Fruit fly (Drosophila melanogaster) whole organism, embryonic: Measurements from ENCODE around the gene Fas1.

ENCODE experiments used
- Antp ChIP-seq: fragments of 200-800 bp; sonication (Bioruptor generic); optimal IDR thresholded peaks from 3 replicates; lab custom pipeline; 2016; ENCODE audit warnings: missing biosample characterization, missing genetic modification characterization
- BEAF-32 ChIP-seq: fragments of 200-800 bp; sonication (Bioruptor generic); optimal IDR thresholded peaks from 3 replicates; lab custom pipeline; 2017; ENCODE audit warnings: missing biosample characterization, missing genetic modification characterization, mild to moderate bottlenecking, moderate library complexity, missing genetic modification reagents
- CG10543 ChIP-seq: fragments of 200-800 bp; sonication (Bioruptor generic); optimal IDR thresholded peaks from 3 replicates; lab custom pipeline; 2017; ENCODE audit warnings: missing biosample characterization, mild to moderate bottlenecking, missing genetic modification characterization, moderate library complexity
- CG11456 ChIP-seq: fragments of 200-800 bp; sonication (Bioruptor generic); IDR thresholded peaks from 3 replicates; pipeline ENCODE4 v1.3.6; 2022; ENCODE audit warnings: missing biosample characterization, missing genetic modification characterization
- CG11695 ChIP-seq: fragments of 200-800 bp; sonication (Bioruptor generic); IDR thresholded peaks from 3 replicates; pipeline ENCODE4 v1.3.6; 2022; ENCODE audit warnings: missing biosample characterization, missing genetic modification characterization
- CG12391 ChIP-seq: fragments of 200-800 bp; sonication (Bioruptor generic); optimal IDR thresholded peaks from 3 replicates; lab custom pipeline; 2018; ENCODE audit warnings: missing biosample characterization, mild to moderate bottlenecking, missing genetic modification characterization, moderate library complexity
- CG14014 ChIP-seq: fragments of 200-800 bp; sonication (Bioruptor generic); IDR thresholded peaks from 2 replicates; pipeline ENCODE4 v1.3.6; 2022; ENCODE audit warnings: missing biosample characterization, missing genetic modification characterization
- CG14860 ChIP-seq: fragments of 200-800 bp; sonication (Bioruptor generic); IDR thresholded peaks from 3 replicates; pipeline ENCODE4 v1.3.6; 2022; ENCODE audit warnings: missing biosample characterization, missing genetic modification characterization; ENCODE audit not compliant: partially characterized antibody
- CG14965 ChIP-seq: fragments of 200-800 bp; sonication (Bioruptor generic); optimal IDR thresholded peaks from 2 replicates; lab custom pipeline; 2016; ENCODE audit warnings: missing biosample characterization, missing genetic modification characterization, borderline replicate concordance
- CG1529 ChIP-seq: fragments of 200-800 bp; sonication (Bioruptor generic); optimal IDR thresholded peaks from 3 replicates; lab custom pipeline; 2018; ENCODE audit warnings: missing biosample characterization, missing genetic modification characterization
- CG1603 ChIP-seq: fragments of 200-800 bp; sonication (Bioruptor generic); optimal IDR thresholded peaks from 2 replicates; lab custom pipeline; 2019; ENCODE audit warnings: missing biosample characterization, mild to moderate bottlenecking, missing genetic modification characterization, moderate library complexity
- CG1647 ChIP-seq: fragments of 200-800 bp; sonication (Bioruptor generic); optimal IDR thresholded peaks from 3 replicates; lab custom pipeline; 2016; ENCODE audit warnings: missing biosample characterization, missing genetic modification characterization
- CG17328 ChIP-seq: fragments of 200-800 bp; sonication (Bioruptor generic); IDR thresholded peaks from 2 replicates; pipeline ENCODE4 v1.3.6; 2022; ENCODE audit warnings: missing biosample characterization, missing genetic modification characterization
- CG17361 ChIP-seq: fragments of 200-800 bp; sonication (Bioruptor generic); IDR thresholded peaks from 3 replicates; pipeline ENCODE4 v1.3.6; 2022; ENCODE audit warnings: missing biosample characterization, missing genetic modification characterization
- CG17829 ChIP-seq: fragments of 200-800 bp; optimal IDR thresholded peaks from 2 replicates; lab custom pipeline; 2019; ENCODE audit warnings: missing biosample characterization, mild to moderate bottlenecking, missing genetic modification characterization, moderate library complexity
- CG2202 ChIP-seq: fragments of 200-800 bp; sonication (Bioruptor generic); optimal IDR thresholded peaks from 2 replicates; lab custom pipeline; 2018; ENCODE audit warnings: missing biosample characterization, mild to moderate bottlenecking, missing genetic modification characterization
- CG2712 ChIP-seq: fragments of 200-800 bp; optimal IDR thresholded peaks from 3 replicates; lab custom pipeline; 2019; ENCODE audit warnings: missing biosample characterization, mild to moderate bottlenecking, missing genetic modification characterization, moderate library complexity
- CG2889 ChIP-seq: fragments of 200-800 bp; sonication (Bioruptor generic); IDR thresholded peaks from 3 replicates; pipeline ENCODE4 v1.3.6; 2022; ENCODE audit warnings: missing biosample characterization, missing genetic modification characterization
- CG30403 ChIP-seq: fragments of 200-800 bp; sonication (Bioruptor generic); optimal IDR thresholded peaks from 3 replicates; lab custom pipeline; 2016; ENCODE audit warnings: missing biosample characterization, missing genetic modification characterization
- CG32772 ChIP-seq: fragments of 200-800 bp; sonication (Bioruptor generic); IDR thresholded peaks from 2 replicates; pipeline ENCODE4 v1.3.6; 2022; ENCODE audit warnings: missing biosample characterization, missing genetic modification characterization
- CG3407 ChIP-seq: fragments of 200-800 bp; sonication (Bioruptor generic); optimal IDR thresholded peaks from 2 replicates; lab custom pipeline; 2018; ENCODE audit warnings: missing biosample characterization, mild to moderate bottlenecking, missing genetic modification characterization
- CG4404 ChIP-seq: fragments of 200-800 bp; sonication (Bioruptor generic); IDR thresholded peaks from 2 replicates; pipeline ENCODE4 v1.3.6; 2022; ENCODE audit warnings: missing biosample characterization, missing genetic modification characterization
- CG4424 ChIP-seq: fragments of 200-800 bp; sonication (Bioruptor generic); optimal IDR thresholded peaks from 3 replicates; lab custom pipeline; 2016; ENCODE audit warnings: missing biosample characterization, missing genetic modification characterization
- CG5953 ChIP-seq: fragments of 200-800 bp; sonication (Bioruptor generic); IDR thresholded peaks from 2 replicates; pipeline ENCODE4 v1.3.6; 2022; ENCODE audit warnings: missing biosample characterization, missing genetic modification characterization
- CG6813 ChIP-seq: fragments of 200-800 bp; sonication (Bioruptor generic); optimal IDR thresholded peaks from 2 replicates; lab custom pipeline; 2017; ENCODE audit warnings: missing biosample characterization, missing genetic modification characterization, mild to moderate bottlenecking, moderate library complexity, missing genetic modification reagents
- CG7786 ChIP-seq: fragments of 200-800 bp; sonication (Bioruptor generic); optimal IDR thresholded peaks from 2 replicates; lab custom pipeline; 2016; ENCODE audit warnings: missing biosample characterization, missing genetic modification characterization
- CG8765 ChIP-seq: fragments of 200-800 bp; sonication (Bioruptor generic); IDR thresholded peaks from 2 replicates; pipeline ENCODE4 v1.3.6; 2022; ENCODE audit warnings: missing biosample characterization, missing genetic modification characterization
- Deaf1 ChIP-seq: fragments of 200-800 bp; optimal IDR thresholded peaks from 3 replicates; lab custom pipeline; 2019; ENCODE audit warnings: missing biosample characterization, mild to moderate bottlenecking, missing genetic modification characterization, moderate library complexity
- E2f2 ChIP-seq: fragments of 200-800 bp; sonication (Bioruptor generic); IDR thresholded peaks from 2 replicates; pipeline ENCODE4 v1.3.6; 2022; ENCODE audit warnings: missing biosample characterization, missing genetic modification characterization
- HLH3B ChIP-seq: fragments of 200-800 bp; sonication (Bioruptor generic); IDR thresholded peaks from 2 replicates; pipeline ENCODE4 v1.3.6; 2022; ENCODE audit warnings: missing biosample characterization, missing genetic modification characterization
- Hsf ChIP-seq: fragments of 200-800 bp; sonication (Bioruptor generic); optimal IDR thresholded peaks from 3 replicates; lab custom pipeline; 2016; ENCODE audit warnings: missing biosample characterization, missing genetic modification characterization
- Jarid2 ChIP-seq: fragments of 200-800 bp; sonication (Bioruptor generic); optimal IDR thresholded peaks from 3 replicates; lab custom pipeline; 2017; ENCODE audit warnings: mild to moderate bottlenecking, missing biosample characterization, missing genetic modification reagents, missing genetic modification characterization
- NFAT ChIP-seq: fragments of 200-800 bp; sonication (Bioruptor generic); IDR thresholded peaks from 2 replicates; pipeline ENCODE4 v1.3.6; 2022; ENCODE audit warnings: missing biosample characterization, missing genetic modification characterization
- Oli ChIP-seq: fragments of 200-800 bp; sonication (Bioruptor generic); optimal IDR thresholded peaks from 2 replicates; lab custom pipeline; 2018; ENCODE audit warnings: missing biosample characterization, mild to moderate bottlenecking, missing genetic modification characterization, moderate library complexity
- Ptx1 ChIP-seq: fragments of 200-800 bp; sonication (Bioruptor generic); IDR thresholded peaks from 2 replicates; pipeline ENCODE4 v1.3.6; 2022; ENCODE audit warnings: missing biosample characterization, missing genetic modification characterization
- Ssrp ChIP-seq: fragments of 200-800 bp; sonication (Bioruptor generic); optimal IDR thresholded peaks from 2 replicates; lab custom pipeline; 2018; ENCODE audit warnings: missing biosample characterization, mild to moderate bottlenecking, missing genetic modification characterization, moderate library complexity
- YL-1 ChIP-seq: fragments of 200-800 bp; sonication (Bioruptor generic); optimal IDR thresholded peaks from 3 replicates; lab custom pipeline; 2017; ENCODE audit warnings: missing biosample characterization, mild to moderate bottlenecking, missing genetic modification characterization
- ara ChIP-seq: fragments of 200-800 bp; sonication (Bioruptor generic); IDR thresholded peaks from 2 replicates; pipeline ENCODE4 v1.3.6; 2022; ENCODE audit warnings: missing biosample characterization, missing genetic modification characterization
- az2 ChIP-seq: fragments of 200-800 bp; sonication (Bioruptor generic); optimal IDR thresholded peaks from 3 replicates; lab custom pipeline; 2016; ENCODE audit warnings: missing biosample characterization, missing genetic modification characterization
- danr ChIP-seq: fragments of 200-800 bp; sonication (Bioruptor generic); IDR thresholded peaks from 2 replicates; pipeline ENCODE4 v1.3.6; 2022; ENCODE audit warnings: missing biosample characterization, missing genetic modification characterization
- dmrt11E ChIP-seq: fragments of 200-800 bp; sonication (Bioruptor generic); optimal IDR thresholded peaks from 3 replicates; lab custom pipeline; 2018; ENCODE audit warnings: missing biosample characterization, mild to moderate bottlenecking, missing genetic modification characterization, moderate library complexity
- lola ChIP-seq, 3 experiments: fragments of >200 bp in 2 of 3; fragments of 200-800 bp in 1 of 3; sonication (Bioruptor generic) in 1 of 3; optimal IDR thresholded peaks; 2 replicates each; lab custom pipeline; 2017 to 2019; ENCODE audit warnings: missing biosample characterization in 3 of 3, missing genetic modification characterization in 3 of 3, mild to moderate bottlenecking in 1 of 3, moderate library complexity in 1 of 3
- nmo ChIP-seq: fragments of 200-800 bp; sonication (Bioruptor generic); optimal IDR thresholded peaks from 2 replicates; lab custom pipeline; 2018; ENCODE audit warnings: missing biosample characterization, mild to moderate bottlenecking, missing genetic modification characterization, moderate library complexity
- phol ChIP-seq: fragments of 200-800 bp; sonication (Bioruptor generic); optimal IDR thresholded peaks from 3 replicates; lab custom pipeline; 2018; ENCODE audit warnings: missing biosample characterization, mild to moderate bottlenecking, missing genetic modification characterization, moderate library complexity
- row ChIP-seq: fragments of 200-800 bp; sonication (Bioruptor generic); IDR thresholded peaks from 3 replicates; pipeline ENCODE4 v1.3.6; 2022; ENCODE audit warnings: missing biosample characterization, missing genetic modification characterization
- sens ChIP-seq: fragments of 200-800 bp; sonication (Bioruptor generic); peaks from one replicate; lab custom pipeline; 2016; ENCODE audit warnings: missing biosample characterization, missing genetic modification characterization
- stc ChIP-seq: fragments of 200-800 bp; sonication (Bioruptor generic); IDR thresholded peaks from 2 replicates; pipeline ENCODE4 v1.3.6; 2022; ENCODE audit warnings: missing biosample characterization, missing genetic modification characterization
- tin ChIP-seq: fragments of 200-800 bp; sonication (Bioruptor generic); optimal IDR thresholded peaks from 3 replicates; lab custom pipeline; 2016; ENCODE audit warnings: missing biosample characterization, missing genetic modification characterization
- zen ChIP-seq: fragments of 200-800 bp; sonication (Bioruptor generic); optimal IDR thresholded peaks from 3 replicates; lab custom pipeline; 2018; ENCODE audit warnings: missing biosample characterization, mild to moderate bottlenecking, missing genetic modification characterization, moderate library complexity
- zfh1 ChIP-seq: fragments of 200-800 bp; sonication (Bioruptor generic); IDR thresholded peaks from 3 replicates; pipeline ENCODE4 v1.3.6; 2022; ENCODE audit warnings: missing biosample characterization, missing genetic modification characterization

Fas1 gene

DNA sequence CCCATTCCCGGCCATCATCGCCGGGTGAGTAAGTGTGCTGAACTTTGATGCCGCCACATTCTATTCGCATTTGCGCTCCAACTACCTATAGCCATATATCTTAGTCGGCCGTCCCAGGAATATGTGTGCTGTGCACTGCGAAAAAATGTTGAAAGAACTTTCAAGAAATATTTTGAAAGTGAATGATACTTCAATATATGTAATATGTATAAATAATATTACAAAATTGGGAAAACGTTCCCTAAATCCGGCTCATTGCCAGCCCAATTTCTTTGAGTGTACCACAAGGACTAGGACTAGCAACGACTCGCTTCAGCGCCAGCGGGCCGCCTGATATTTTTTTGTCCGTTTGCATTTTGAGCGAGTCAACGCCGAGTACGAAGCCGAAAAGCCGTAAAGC is 48.1 kb downstream of the Fas1 start (continued):
- TF ChIP-seq lola (GFP tag; optimal IDR thresholded peaks at IDR 0.05; lab: Kevin White, UChicago) (peak in 1 of 3 experiments; percentile 21), Deaf1 (tag; lab: Kevin White, UChicago) (no peak), CG5953 (GFP tag; lab: Robert Waterston, UW) (no peak), CG2889 (GFP tag; lab: Robert Waterston, UW) (0 out of 3 replicates have a peak, but pooled peaks have one; percentile 34), CG17829 (tag; lab: Kevin White, UChicago) (peak; percentile 21), CG14860 (no peak), CG11456 (GFP tag; lab: Robert Waterston, UW) (0 out of 3 replicates have a peak, but pooled peaks have one; percentile 44), Ssrp (tag; lab: Kevin White, UChicago) (peak; percentile 32), CG2712 (tag; lab: Kevin White, UChicago) (peak; percentile 40), CG17361 (GFP tag; lab: Robert Waterston, UW) (0 out of 3 replicates have a peak, but pooled peaks have one; percentile 17), CG7786 (GFP tag; lab: Kevin White, UChicago) (no peak), CG14014 (no peak), CG12391 (tag; lab: Kevin White, UChicago) (peak; percentile 31), row (peak; percentile 41; the same call in 1 of the 3 replicates), CG6813 (no peak), az2 (GFP tag; lab: Kevin White, UChicago) (peak; percentile 14), NFAT (GFP tag; lab: Robert Waterston, UW) (no peak), CG32772 (GFP tag; lab: Robert Waterston, UW) (0 out of 2 replicates have a peak, but pooled peaks have one; percentile 16), E2f2 (GFP tag; lab: Robert Waterston, UW) (no peak), CG8765 (peak; percentile 71; the same call in 1 of the 2 replicates), zfh1 (GFP tag; lab: Robert Waterston, UW) (peak; percentile 45; the same call in 1 of the 3 replicates), phol (tag; lab: Kevin White, UChicago) (peak; percentile 37), Ptx1 (GFP tag; lab: Robert Waterston, UW) (0 out of 2 replicates have a peak, but pooled peaks have one; percentile 23), zen (tag; lab: Kevin White, UChicago) (peak; percentile 58), CG3407 (GFP tag; lab: Kevin White, UChicago) (no peak), sens (GFP tag; lab: Kevin White, UChicago) (peak; percentile 42), CG1603 (tag; lab: Kevin White, UChicago) (peak; percentile 40), YL-1 (GFP tag; lab: Kevin White, UChicago) (no peak), CG10543 (GFP tag; lab: Kevin White, UChicago) (no peak), CG4404 (GFP tag; lab: Robert Waterston, UW) (peak; percentile 24; the same call in 1 of the 2 replicates), Jarid2 (GFP tag; lab: Kevin White, UChicago) (no peak), dmrt11E (tag; lab: Kevin White, UChicago) (peak; percentile 49), CG4424 (GFP tag; lab: Kevin White, UChicago) (peak; percentile 12), CG1647 (GFP tag; lab: Kevin White, UChicago) (no peak), ara (GFP tag; lab: Robert Waterston, UW) (peak; percentile 64), BEAF-32 (GFP tag; lab: Kevin White, UChicago) (no peak), CG14965 (GFP tag; lab: Kevin White, UChicago) (no peak), nmo (peak; percentile 20), CG11695 (GFP tag; lab: Robert Waterston, UW) (0 out of 3 replicates have a peak, but pooled peaks have one; percentile 50), CG17328 (GFP tag; lab: Robert Waterston, UW) (peak; percentile 33; the same call in 1 of the 2 replicates), Oli (peak; percentile 7), danr (no peak), tin (peak; percentile 8), CG30403 (peak; percentile 6), Hsf (GFP tag; lab: Kevin White, UChicago) (no peak), HLH3B (0 out of 2 replicates have a peak, but pooled peaks have one; percentile 15), stc (peak; percentile 35; the same call in 1 of the 2 replicates), CG1529 (GFP tag; lab: Kevin White, UChicago) (no peak), Antp (GFP tag; lab: Kevin White, UChicago) (no peak), CG2202 (tag; lab: Kevin White, UChicago) (no peak)
